Fruit fly (Drosophila melanogaster): ENCODE data around the gene beat-Vb.

The beat-Vb gene

DNA sequence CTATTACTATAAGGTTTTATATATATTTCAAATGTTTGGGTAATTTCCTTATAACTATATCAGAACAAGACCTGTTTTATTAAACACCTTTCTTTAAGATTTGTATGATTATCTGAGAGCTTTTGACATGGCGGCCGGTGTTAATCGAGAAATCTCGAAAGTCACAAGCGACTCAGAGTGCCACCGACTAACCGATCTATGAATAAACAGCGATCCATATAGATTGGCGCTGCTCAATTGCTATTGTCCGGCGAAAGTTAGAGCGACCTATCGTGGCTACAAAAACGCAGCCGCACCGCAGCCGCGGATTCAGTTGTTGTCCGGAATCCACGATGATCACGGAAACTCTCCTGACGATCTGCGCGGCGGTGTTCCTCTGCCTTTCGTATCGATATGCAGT is 47.6 kb downstream of the beat-Vb start, which contains the start of gene Cyp304a1:
TSS of gene Cyp304a1 (plus strand) at position 301 of the 400 bp plus-strand sequence.
- TF ChIP-seq ovo (GFP tag; optimal IDR thresholded peaks at IDR 0.05) (no peak), CG12768 (GFP tag; optimal IDR thresholded peaks at IDR 0.05) (no peak), Hr96 (GFP tag; optimal IDR thresholded peaks at IDR 0.05) (no peak), CG14711 (tag; optimal IDR thresholded peaks at IDR 0.05) (no peak), kay (GFP tag; ENCODE audit: borderline replicate concordance) (no peak)

dm6 chr3R:12964043-12964442 is 48.2 kb downstream of the beat-Vb start:
- no peak for TF ChIP-seq CG7101 (tag; optimal IDR thresholded peaks at IDR 0.05)

dm6 chr3R:12967612-12968011 is 51.8 kb downstream of the beat-Vb start, which contains the start of the genes CG14384 and grsm:
CG14384 (minus strand) TSS chr3R:12967712.
grsm (minus strand) TSS chr3R:12967712.
- no peak for TF ChIP-seq CG14711 (tag; optimal IDR thresholded peaks at IDR 0.05)
- peak; percentile 44 for TF ChIP-seq kay (GFP tag; ENCODE audit: borderline replicate concordance)

DNA sequence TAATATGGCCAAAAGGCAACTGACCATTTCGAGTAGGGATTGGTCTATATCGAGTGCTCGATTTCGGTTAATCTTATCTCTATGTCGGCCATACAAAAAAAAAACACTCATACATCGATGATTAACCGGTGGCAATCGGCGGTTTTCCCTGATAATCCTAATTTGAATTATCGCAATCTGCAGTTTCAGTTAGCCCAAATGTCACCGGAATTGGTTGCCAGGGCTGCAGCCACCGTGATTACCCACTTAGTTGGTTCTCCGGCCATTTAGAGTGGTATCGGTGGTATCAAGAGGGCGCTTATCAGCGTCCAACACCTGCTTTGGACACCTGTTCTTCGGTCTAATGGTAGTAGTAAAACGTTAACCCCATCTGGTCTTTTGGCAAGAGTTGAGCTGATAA is 56.2 kb downstream of the beat-Vb start:
- TF ChIP-seq CG11617 (GFP tag; optimal IDR thresholded peaks at IDR 0.05): no peak
- TF ChIP-seq Mnt (GFP tag; optimal IDR thresholded peaks at IDR 0.05): peak; percentile 13

DNA sequence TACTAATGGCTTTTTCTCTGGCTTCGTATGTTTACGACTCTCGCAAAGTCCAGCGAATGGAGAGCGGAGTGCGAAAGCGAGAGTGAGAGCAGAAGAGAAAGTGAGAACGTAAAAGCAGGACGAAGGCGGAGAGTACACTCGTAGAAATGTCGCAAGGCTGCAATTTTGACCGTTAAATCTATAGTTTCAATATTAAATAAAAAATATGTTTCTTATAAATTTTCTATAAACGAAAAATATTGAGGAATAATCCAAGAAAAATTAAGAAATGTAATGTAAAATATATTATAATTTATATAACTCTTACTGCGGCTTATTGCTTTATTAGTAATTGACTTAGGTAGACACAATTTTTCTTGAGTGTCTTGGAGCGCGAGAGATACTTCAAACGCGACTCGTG is 58.6 kb downstream of the beat-Vb start:
- TF ChIP-seq CG33017 (tag; optimal IDR thresholded peaks at IDR 0.05) (peak; percentile 5), CG7101 (tag; optimal IDR thresholded peaks at IDR 0.05) (no peak)

dm6 chr3R:12975223-12975622 is 59.4 kb downstream of the beat-Vb start:
- TF ChIP-seq CG33017 (tag; optimal IDR thresholded peaks at IDR 0.05): no peak
- no peak for TF ChIP-seq Crg-1 (GFP tag; optimal IDR thresholded peaks at IDR 0.05)
- TF ChIP-seq Hr96 (GFP tag; optimal IDR thresholded peaks at IDR 0.05): no peak
- TF ChIP-seq CG1620 (GFP tag; optimal IDR thresholded peaks at IDR 0.05): no peak
- TF ChIP-seq CG7045 (GFP tag; optimal IDR thresholded peaks at IDR 0.05): no peak
- no peak for TF ChIP-seq CG7101 (tag; optimal IDR thresholded peaks at IDR 0.05)
- TF ChIP-seq CG11617 (GFP tag; optimal IDR thresholded peaks at IDR 0.05): no peak
- no peak for TF ChIP-seq toe (GFP tag; optimal IDR thresholded peaks at IDR 0.05)
- TF ChIP-seq CG14711 (tag; optimal IDR thresholded peaks at IDR 0.05): no peak
- TF ChIP-seq tj (GFP tag; optimal IDR thresholded peaks at IDR 0.05): no peak
- no peak for TF ChIP-seq pad (GFP tag; optimal IDR thresholded peaks at IDR 0.05)
- TF ChIP-seq CG5204 (GFP tag; optimal IDR thresholded peaks at IDR 0.05): no peak

DNA sequence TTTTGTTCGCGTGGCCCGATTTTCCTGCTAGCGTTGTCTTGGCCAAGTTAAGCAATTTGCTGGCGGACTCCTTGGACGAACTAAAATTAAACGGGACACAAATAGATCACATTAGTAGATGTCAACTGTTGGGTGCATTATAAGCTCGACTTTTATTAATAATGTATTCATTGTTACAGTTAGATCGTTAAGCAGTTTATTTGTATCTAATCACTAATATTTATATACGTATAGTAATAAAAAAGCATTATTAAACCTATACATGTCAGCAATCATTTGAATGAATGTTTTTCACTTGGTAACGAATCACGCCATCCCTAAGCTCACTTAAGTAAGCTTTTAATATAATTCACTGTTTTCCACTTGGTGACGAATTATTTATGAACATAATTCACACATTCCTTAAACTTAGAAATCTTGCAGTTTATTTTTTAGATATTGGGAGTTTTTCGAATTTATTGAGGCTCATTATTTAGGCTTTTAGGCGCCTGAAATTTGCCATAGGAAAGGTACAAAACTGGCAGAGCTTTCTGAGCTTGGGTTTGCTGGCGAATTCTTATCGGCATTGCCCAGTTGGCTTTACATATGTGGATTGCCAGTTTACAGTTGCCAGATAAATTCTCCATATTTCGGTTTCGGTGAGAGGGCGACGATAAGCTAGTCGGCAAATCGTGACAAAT is 61.7 kb downstream of the beat-Vb start, which contains the start of the genes CG7381 and CG7091:
TSS of gene CG7381 (minus strand) at position 101 of the 680 bp plus-strand sequence.
TSS of gene CG7091 (plus strand) at position 630 of the 680 bp plus-strand sequence.
- TF ChIP-seq CG7045 (GFP tag; optimal IDR thresholded peaks at IDR 0.05): no peak
- TF ChIP-seq pad (GFP tag; optimal IDR thresholded peaks at IDR 0.05): peak; percentile 70
- no peak for TF ChIP-seq toe (GFP tag; optimal IDR thresholded peaks at IDR 0.05)
- TF ChIP-seq ovo (GFP tag; optimal IDR thresholded peaks at IDR 0.05): no peak
- TF ChIP-seq kay (GFP tag; ENCODE audit: borderline replicate concordance): peak; percentile 48
- peak; percentile 0 for TF ChIP-seq bab1 (GFP tag; optimal IDR thresholded peaks at IDR 0.05)
- TF ChIP-seq CG11617 (GFP tag; optimal IDR thresholded peaks at IDR 0.05): no peak
- no peak for TF ChIP-seq CG12768 (GFP tag; optimal IDR thresholded peaks at IDR 0.05)
- no peak for TF ChIP-seq CG1620 (GFP tag; optimal IDR thresholded peaks at IDR 0.05)
- no peak for TF ChIP-seq Mnt (GFP tag; optimal IDR thresholded peaks at IDR 0.05)
- no peak for TF ChIP-seq Clk (GFP tag; optimal IDR thresholded peaks at IDR 0.05)
- no peak for TF ChIP-seq Hr96 (GFP tag; optimal IDR thresholded peaks at IDR 0.05)
- no peak for TF ChIP-seq tj (GFP tag; optimal IDR thresholded peaks at IDR 0.05)
- TF ChIP-seq Crg-1 (GFP tag; optimal IDR thresholded peaks at IDR 0.05): no peak
- TF ChIP-seq cnc (optimal IDR thresholded peaks at IDR 0.05): no peak
- no peak for TF ChIP-seq cic (GFP tag; optimal IDR thresholded peaks at IDR 0.05)
- no peak for TF ChIP-seq CG5204 (GFP tag; optimal IDR thresholded peaks at IDR 0.05)
- TF ChIP-seq CG7101 (tag; optimal IDR thresholded peaks at IDR 0.05): no peak
- TF ChIP-seq CG33017 (tag; optimal IDR thresholded peaks at IDR 0.05): no peak
- TF ChIP-seq CG14711 (tag; optimal IDR thresholded peaks at IDR 0.05): no peak

DNA sequence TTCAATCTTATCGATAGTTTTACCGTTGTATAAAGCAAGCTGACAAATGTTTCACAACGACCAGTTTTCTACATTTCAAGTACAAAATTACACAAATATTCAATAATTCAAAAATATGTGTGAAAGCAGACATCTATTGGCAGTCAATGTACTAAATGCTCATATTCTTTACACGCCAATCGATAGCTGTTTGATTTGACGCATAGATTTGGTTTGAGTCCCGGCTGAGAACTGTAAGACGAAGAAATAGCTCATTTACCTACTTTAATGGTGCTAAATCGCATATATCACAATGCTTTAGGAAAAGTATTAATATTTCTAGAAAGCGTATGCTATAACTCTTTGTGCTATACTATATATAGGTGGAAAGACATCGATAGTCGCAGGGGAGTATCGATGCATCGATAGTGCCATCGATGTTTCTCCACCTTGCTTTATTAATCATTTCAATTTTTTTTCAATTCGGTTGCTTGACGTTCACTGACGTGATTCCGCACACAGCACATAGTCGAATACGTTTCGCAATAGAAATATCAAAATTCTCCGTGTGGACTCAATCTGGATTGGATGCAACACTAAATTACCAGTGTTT is 64.9 kb downstream of the beat-Vb start, which contains the start of gene Paip2:
TSS of gene Paip2 (plus strand) at position 165 of the 592 bp plus-strand sequence.
- TF ChIP-seq CG5204 (GFP tag; optimal IDR thresholded peaks at IDR 0.05) (no peak), Mnt (GFP tag; optimal IDR thresholded peaks at IDR 0.05) (peak; percentile 6), Hr96 (GFP tag; optimal IDR thresholded peaks at IDR 0.05) (peak; percentile 41), CG7045 (GFP tag; optimal IDR thresholded peaks at IDR 0.05) (no peak), CG1620 (GFP tag; optimal IDR thresholded peaks at IDR 0.05) (peak; percentile 9), CG14711 (tag; optimal IDR thresholded peaks at IDR 0.05) (peak; percentile 4)

Measured in whole organism, adult.